Worm (Caenorhabditis elegans) whole organism, midembryonic: Measurements from ENCODE around the gene ceh-79.

Experiments used
- T22C8.4 ChIP-seq: fragments of 200-800 bp; sonication (Bioruptor generic); IDR thresholded peaks from 2 replicates; pipeline ENCODE4 v1.3.6; 2022; ENCODE audit warnings: missing genetic modification characterization, missing compliant biosample characterization
- cog-1 ChIP-seq: sonication (generic microtip); optimal IDR thresholded peaks from 2 replicates; lab custom pipeline; 2016; ENCODE audit warnings: missing genetic modification characterization, missing compliant biosample characterization
- flt-1 ChIP-seq: fragments of 200-800 bp; sonication (Bioruptor generic); IDR thresholded peaks from 2 replicates; pipeline ENCODE4 v1.3.6; 2022; ENCODE audit warnings: missing genetic modification characterization, missing compliant biosample characterization
- klf-2 ChIP-seq: fragments of 200-800 bp; sonication (Bioruptor generic); conservative IDR thresholded peaks from 2 replicates; pipeline ENCODE4 v1.3.6; 2022; ENCODE audit warnings: missing genetic modification reagents, missing genetic modification characterization, missing compliant biosample characterization
- med-1 ChIP-seq: sonication (generic microtip); optimal IDR thresholded peaks from 2 replicates; lab custom pipeline; 2017; ENCODE audit warnings: missing genetic modification characterization, mild to moderate bottlenecking, missing compliant biosample characterization, antibody characterized with exemption, missing genetic modification reagents; ENCODE audit not compliant: insufficient read depth
- ref-1 ChIP-seq: fragments of 200-800 bp; sonication (Bioruptor generic); conservative IDR thresholded peaks from 2 replicates; pipeline ENCODE4 v1.3.6; 2022; ENCODE audit warnings: missing genetic modification reagents, missing genetic modification characterization, missing compliant biosample characterization
- tab-1 ChIP-seq: fragments of 200-800 bp; sonication (Bioruptor generic); IDR thresholded peaks from 2 replicates; pipeline ENCODE4 v1.3.6; 2022; ENCODE audit warnings: missing genetic modification characterization, missing compliant biosample characterization
- ztf-23 ChIP-seq: fragments of 200-800 bp; sonication (Bioruptor generic); IDR thresholded peaks from 2 replicates; pipeline ENCODE4 v1.3.6; 2022; ENCODE audit warnings: missing genetic modification reagents, missing genetic modification characterization, missing compliant biosample characterization
- ztf-29 ChIP-seq: fragments of 200-800 bp; sonication (Bioruptor generic); IDR thresholded peaks from 2 replicates; pipeline ENCODE4 v1.3.6; 2022; ENCODE audit warnings: missing genetic modification reagents, missing genetic modification characterization, missing compliant biosample characterization

Gene ceh-79

DNA sequence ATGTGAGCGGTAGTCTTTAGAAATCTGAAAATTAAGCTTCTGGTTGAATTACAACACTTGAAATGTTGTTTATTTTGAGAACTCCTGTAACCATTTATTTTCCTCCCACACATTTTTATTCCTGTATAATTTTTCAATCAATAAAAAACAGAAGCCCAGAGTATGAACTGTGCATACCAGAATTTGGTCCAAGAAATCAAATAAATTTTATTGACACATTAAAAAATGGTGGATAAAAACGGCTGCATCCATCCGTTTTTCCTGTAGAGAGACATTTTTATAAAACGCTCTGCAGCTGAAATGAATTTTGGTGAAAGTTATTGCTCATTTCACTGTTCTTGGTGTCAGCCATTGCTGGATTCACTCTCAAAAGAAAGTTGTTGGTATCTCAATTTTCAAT lies 4.4 kb upstream of the ceh-79 start, which contains the start of gene C26E1.1:
Gene C26E1.1 (plus strand): TSS at position 301 of the 400 bp plus-strand sequence.
- TF ChIP-seq cog-1 (tag; lab: Kevin White, UChicago) (no peak), klf-2 (GFP tag; lab: Robert Waterston, UW) (no peak), tab-1 (no peak), T22C8.4 (GFP tag; lab: Robert Waterston, UW) (no peak), med-1 (GFP tag; lab: Kevin White, UChicago) (no peak), ztf-29 (GFP tag; lab: Robert Waterston, UW) (no peak), flt-1 (GFP tag; lab: Robert Waterston, UW) (no peak), ref-1 (no peak), ztf-23 (GFP tag; lab: Robert Waterston, UW) (no peak)

DNA sequence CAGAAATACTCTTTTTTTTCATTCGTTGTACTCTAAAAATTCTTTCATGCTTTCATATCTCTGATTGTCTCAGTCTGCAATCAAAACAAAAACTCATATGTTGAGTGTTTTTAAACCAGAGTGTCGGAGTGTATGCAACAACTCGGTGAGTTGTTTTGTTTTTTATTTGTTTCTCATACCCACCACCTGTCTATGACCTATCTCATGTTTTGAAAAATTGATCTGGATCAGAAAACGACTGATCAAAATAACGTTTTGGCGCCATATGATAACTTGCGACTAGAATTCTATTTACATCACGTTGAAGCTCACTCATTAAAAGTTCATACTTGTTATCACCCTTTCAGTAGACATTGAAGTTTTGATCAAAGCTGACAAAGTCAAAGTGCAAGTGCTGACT lies 2.9 kb upstream of the ceh-79 start:
- no peak for TF ChIP-seq ref-1
- TF ChIP-seq ztf-23 (GFP tag; lab: Robert Waterston, UW) = no peak
- TF ChIP-seq tab-1 = no peak
- no peak for TF ChIP-seq med-1 (GFP tag; lab: Kevin White, UChicago)
- TF ChIP-seq ztf-29 (GFP tag; lab: Robert Waterston, UW) = no peak
- no peak for TF ChIP-seq flt-1 (GFP tag; lab: Robert Waterston, UW)
- no peak for TF ChIP-seq klf-2 (GFP tag; lab: Robert Waterston, UW)
- TF ChIP-seq cog-1 (tag; lab: Kevin White, UChicago) = no peak
- TF ChIP-seq T22C8.4 (GFP tag; lab: Robert Waterston, UW) = no peak

DNA sequence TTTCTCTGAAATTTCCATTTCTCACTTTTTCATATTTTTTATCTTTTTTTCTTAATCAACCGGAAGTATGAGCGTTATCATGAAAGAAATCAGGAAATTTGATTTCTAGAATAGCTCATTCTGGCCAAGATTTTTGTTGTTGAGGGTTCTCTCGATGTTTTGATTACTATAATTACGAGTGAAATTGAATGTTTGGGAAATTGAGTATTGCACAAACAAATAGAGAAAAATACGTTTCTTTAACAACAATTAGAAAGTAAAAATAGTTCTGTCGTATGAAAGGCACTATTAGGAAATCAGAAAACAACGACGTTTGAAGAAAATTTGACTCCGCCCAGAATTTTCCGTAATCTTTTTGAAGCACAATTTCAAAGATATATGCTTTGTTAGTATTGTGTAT lies 2.2 kb upstream of the ceh-79 start:
- TF ChIP-seq ztf-23 (GFP tag; lab: Robert Waterston, UW) (no peak), ref-1 (no peak), flt-1 (GFP tag; lab: Robert Waterston, UW) (no peak), T22C8.4 (GFP tag; lab: Robert Waterston, UW) (no peak), tab-1 (no peak), cog-1 (tag; lab: Kevin White, UChicago) (no peak), med-1 (GFP tag; lab: Kevin White, UChicago) (no peak), klf-2 (GFP tag; lab: Robert Waterston, UW) (no peak), ztf-29 (GFP tag; lab: Robert Waterston, UW) (no peak)

DNA sequence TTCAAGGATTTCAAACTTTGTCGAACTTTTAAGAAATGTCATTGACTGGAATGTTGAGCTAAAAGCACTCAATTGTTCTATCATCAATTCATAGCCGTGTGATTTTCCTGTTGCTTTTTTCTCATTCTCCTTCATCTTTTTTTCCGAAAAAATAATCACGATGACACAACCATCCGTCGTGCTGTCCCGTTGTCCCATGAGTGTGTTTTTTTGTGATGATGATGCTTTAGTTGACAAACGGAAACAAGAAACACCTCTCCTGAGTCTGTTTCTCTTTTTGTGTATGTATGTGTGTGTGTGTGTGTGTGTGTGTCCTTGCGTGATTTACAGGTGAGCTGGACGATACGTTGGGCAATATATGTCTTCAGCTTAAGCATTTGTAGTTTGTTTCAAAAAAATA lies 1.1 kb upstream of the ceh-79 start:
- no peak for TF ChIP-seq flt-1 (GFP tag; lab: Robert Waterston, UW)

DNA sequence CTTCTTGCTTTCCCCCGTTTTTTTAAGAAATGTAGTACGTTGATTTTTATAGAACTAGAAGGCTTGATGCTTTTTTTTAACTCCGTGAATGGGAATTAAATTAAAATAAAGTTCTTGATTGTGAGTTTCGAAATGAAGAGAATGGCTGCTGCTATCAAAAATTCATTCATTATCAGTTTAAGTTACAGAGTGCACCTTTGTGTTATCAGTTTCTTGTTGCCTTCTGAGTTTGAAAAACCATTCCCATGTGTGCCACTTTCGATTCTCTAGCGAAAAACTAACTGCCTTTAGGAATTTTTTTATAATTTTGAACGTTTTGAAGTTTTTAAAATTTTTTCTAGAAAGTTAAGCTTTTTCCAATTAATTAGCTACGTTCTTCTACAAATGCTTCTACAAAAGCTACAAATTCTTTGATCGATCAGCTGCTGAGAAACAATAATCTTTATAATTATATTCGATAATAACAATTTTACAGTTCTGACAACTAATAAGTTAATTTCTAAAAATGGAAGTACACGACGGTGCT lies 3.1 kb downstream of the ceh-79 start, which contains the start of gene C26E1.2:
Gene C26E1.2 (plus strand): TSS at position 476 of the 526 bp plus-strand sequence.
- TF ChIP-seq ref-1 (no peak), ztf-23 (GFP tag; lab: Robert Waterston, UW) (no peak), cog-1 (tag; lab: Kevin White, UChicago) (no peak), med-1 (GFP tag; lab: Kevin White, UChicago) (no peak), tab-1 (no peak), ztf-29 (GFP tag; lab: Robert Waterston, UW) (no peak), T22C8.4 (GFP tag; lab: Robert Waterston, UW) (no peak), klf-2 (GFP tag; lab: Robert Waterston, UW) (no peak)

DNA sequence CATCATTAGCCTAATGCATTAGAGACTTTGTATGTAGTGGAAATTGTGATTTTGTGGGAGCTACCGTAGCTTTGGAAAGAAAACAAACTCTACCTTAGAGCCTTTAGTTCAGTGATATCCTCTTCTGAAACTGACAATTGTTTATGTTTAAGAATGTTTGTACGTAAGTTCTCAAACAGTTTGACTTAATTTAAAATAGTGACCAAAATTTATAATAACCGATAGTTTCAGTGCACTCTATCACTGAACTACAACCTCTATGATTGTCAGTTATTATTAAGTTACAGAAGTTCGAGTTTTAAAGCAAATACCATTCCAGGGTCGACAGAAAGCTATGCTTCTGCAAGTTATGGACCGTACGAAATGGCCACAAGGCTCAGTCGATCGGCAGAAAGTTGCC lies 7.0 kb downstream of the ceh-79 start, which contains the start of gene C50B6.1:
Gene C50B6.1 (plus strand): TSS at position 301 of the 400 bp plus-strand sequence.
- no peak for TF ChIP-seq tab-1
- no peak for TF ChIP-seq ztf-23 (GFP tag; lab: Robert Waterston, UW)
- no peak for TF ChIP-seq flt-1 (GFP tag; lab: Robert Waterston, UW)
- no peak for TF ChIP-seq ztf-29 (GFP tag; lab: Robert Waterston, UW)
- TF ChIP-seq ref-1 = no peak
- TF ChIP-seq med-1 (GFP tag; lab: Kevin White, UChicago) = no peak
- no peak for TF ChIP-seq cog-1 (tag; lab: Kevin White, UChicago)
- no peak for TF ChIP-seq klf-2 (GFP tag; lab: Robert Waterston, UW)
- no peak for TF ChIP-seq T22C8.4 (GFP tag; lab: Robert Waterston, UW)

DNA sequence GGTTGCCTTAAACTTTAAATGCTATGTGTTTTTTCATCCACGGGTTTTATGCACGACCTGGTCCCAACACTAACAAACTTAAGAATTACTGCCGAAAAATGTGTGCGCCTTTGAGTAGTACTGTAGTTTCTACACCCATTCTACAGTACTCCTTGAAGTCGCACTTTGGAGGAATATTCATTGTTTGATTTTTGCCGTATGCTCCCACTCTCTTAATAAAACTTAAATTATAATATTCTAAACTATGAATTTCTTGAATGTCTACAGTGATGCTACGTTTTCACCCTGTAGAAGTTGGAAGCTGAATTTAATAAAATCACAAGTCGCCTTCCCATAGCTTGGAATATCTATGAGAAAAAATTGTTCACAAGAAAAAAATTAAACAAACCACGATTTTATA lies 8.2 kb downstream of the ceh-79 start:
- no peak for TF ChIP-seq ztf-29 (GFP tag; lab: Robert Waterston, UW)
- no peak for TF ChIP-seq flt-1 (GFP tag; lab: Robert Waterston, UW)
- no peak for TF ChIP-seq T22C8.4 (GFP tag; lab: Robert Waterston, UW)
- no peak for TF ChIP-seq klf-2 (GFP tag; lab: Robert Waterston, UW)
- TF ChIP-seq cog-1 (tag; lab: Kevin White, UChicago) = no peak
- no peak for TF ChIP-seq ref-1
- no peak for TF ChIP-seq med-1 (GFP tag; lab: Kevin White, UChicago)
- TF ChIP-seq tab-1 = no peak
- TF ChIP-seq ztf-23 (GFP tag; lab: Robert Waterston, UW) = no peak

DNA sequence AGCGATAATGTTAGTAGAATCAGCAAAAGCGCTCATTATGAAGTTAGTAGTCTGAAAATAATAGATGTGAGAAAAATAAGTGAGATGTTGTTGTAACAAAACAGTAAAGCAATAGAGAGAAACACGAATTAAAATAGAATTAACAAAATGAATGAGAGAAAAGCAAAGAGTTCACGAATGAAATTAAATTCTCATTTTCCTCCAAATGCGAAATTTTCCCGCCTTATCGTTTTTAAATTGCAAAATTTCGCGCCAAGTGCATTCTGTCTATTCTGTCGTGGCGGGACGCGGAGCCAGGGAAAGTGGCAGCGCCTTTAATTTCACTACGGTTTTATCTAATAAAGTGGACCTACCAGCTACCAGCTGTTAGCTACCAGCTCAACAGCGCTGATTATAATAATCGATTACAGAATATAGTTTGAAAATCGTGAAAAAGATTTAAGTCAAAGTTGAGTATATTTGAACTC lies 10.6 kb downstream of the ceh-79 start, which contains the start of gene nasp-2:
Gene nasp-2 (minus strand): TSS at position 51 of the 467 bp plus-strand sequence.
- TF ChIP-seq med-1 (GFP tag; lab: Kevin White, UChicago) (no peak), T22C8.4 (GFP tag; lab: Robert Waterston, UW) (no peak), cog-1 (tag; lab: Kevin White, UChicago) (no peak), flt-1 (GFP tag; lab: Robert Waterston, UW) (no peak), ref-1 (no peak), ztf-29 (GFP tag; lab: Robert Waterston, UW) (no peak), ztf-23 (GFP tag; lab: Robert Waterston, UW) (no peak), tab-1 (no peak), klf-2 (GFP tag; lab: Robert Waterston, UW) (no peak)

DNA sequence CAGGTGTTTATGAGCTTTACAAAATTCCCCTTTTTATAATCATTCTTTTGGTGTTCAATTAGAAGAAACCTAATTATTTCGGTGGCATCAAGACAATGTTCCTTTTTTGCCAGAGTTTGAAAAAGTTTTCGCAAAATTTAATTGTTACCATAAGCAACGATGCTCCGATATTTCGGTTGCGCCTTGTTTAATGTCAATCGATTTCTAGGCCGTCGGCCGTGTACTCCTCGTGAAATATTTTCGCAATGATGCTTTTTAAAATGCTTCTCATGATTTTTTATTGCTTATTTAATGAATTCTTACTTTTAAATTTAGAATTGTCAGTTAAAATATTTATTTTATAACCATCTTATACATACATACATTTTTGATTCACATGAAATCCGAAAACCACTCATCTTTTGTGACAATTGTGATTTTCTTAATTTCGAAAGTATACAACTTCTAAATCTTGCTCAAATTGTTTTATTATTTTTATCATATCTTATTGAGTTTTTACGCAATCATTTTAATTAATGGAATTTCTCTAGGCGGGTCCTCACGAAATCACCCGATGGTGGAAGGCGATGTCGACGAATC lies 11.5 kb downstream of the ceh-79 start, which contains the start of gene C50B6.3:
Gene C50B6.3 (plus strand): TSS at position 529 of the 579 bp plus-strand sequence.
- TF ChIP-seq ref-1 (no peak), T22C8.4 (GFP tag; lab: Robert Waterston, UW) (peak; percentile 69), ztf-29 (GFP tag; lab: Robert Waterston, UW) (no peak), tab-1 (no peak), ztf-23 (GFP tag; lab: Robert Waterston, UW) (0 out of 2 replicates have a peak, but pooled peaks have one; percentile 62)
